Fruit fly (Drosophila melanogaster) whole organism, embryonic: ENCODE results near the gene GstD11.
A peak's percentile ranks its signal among the peaks of the same experiment; 100 is the strongest.

Experiments
- Aef1 ChIP-seq: fragments of 200-800 bp; sonication (Bioruptor generic); IDR thresholded peaks from 3 replicates; pipeline ENCODE4 v1.3.6; 2022; ENCODE audit warnings: missing biosample characterization, missing genetic modification characterization
- CG10274 ChIP-seq: fragments of 200-800 bp; sonication (Bioruptor generic); optimal IDR thresholded peaks from 3 replicates; lab custom pipeline; 2017; ENCODE audit warnings: missing biosample characterization, mild to moderate bottlenecking, missing genetic modification characterization
- CG11504 ChIP-seq: fragments of 200-800 bp; sonication (Bioruptor generic); optimal IDR thresholded peaks from 3 replicates; lab custom pipeline; 2019; ENCODE audit warnings: missing biosample characterization, mild to moderate bottlenecking, missing genetic modification characterization, moderate library complexity
- CG12391 ChIP-seq: fragments of 200-800 bp; sonication (Bioruptor generic); optimal IDR thresholded peaks from 3 replicates; lab custom pipeline; 2018; ENCODE audit warnings: missing biosample characterization, mild to moderate bottlenecking, missing genetic modification characterization, moderate library complexity
- CG15011 ChIP-seq: fragments of 200-800 bp; sonication (Bioruptor generic); optimal IDR thresholded peaks from 3 replicates; lab custom pipeline; 2018; ENCODE audit warnings: missing biosample characterization, mild to moderate bottlenecking, missing genetic modification characterization
- CG17328 ChIP-seq: fragments of 200-800 bp; sonication (Bioruptor generic); IDR thresholded peaks from 2 replicates; pipeline ENCODE4 v1.3.6; 2022; ENCODE audit warnings: missing biosample characterization, missing genetic modification characterization
- CG17361 ChIP-seq: fragments of 200-800 bp; sonication (Bioruptor generic); IDR thresholded peaks from 3 replicates; pipeline ENCODE4 v1.3.6; 2022; ENCODE audit warnings: missing biosample characterization, missing genetic modification characterization
- CG17568 ChIP-seq: fragments of 200-800 bp; sonication (Bioruptor generic); optimal IDR thresholded peaks from 2 replicates; lab custom pipeline; 2018; ENCODE audit warnings: missing biosample characterization, mild to moderate bottlenecking, missing genetic modification characterization, moderate library complexity
- CG17612 ChIP-seq: fragments of 200-800 bp; sonication (Bioruptor generic); IDR thresholded peaks from 2 replicates; pipeline ENCODE4 v1.3.6; 2022; ENCODE audit warnings: missing biosample characterization, missing genetic modification characterization
- CG1832 ChIP-seq: fragments of 200-800 bp; sonication (Bioruptor generic); optimal IDR thresholded peaks from 2 replicates; lab custom pipeline; 2017; ENCODE audit warnings: missing biosample characterization, mild to moderate bottlenecking, missing genetic modification characterization, inconsistent platforms
- CG34224 ChIP-seq: fragments of 200-800 bp; sonication (Bioruptor generic); IDR thresholded peaks from 3 replicates; pipeline ENCODE4 v1.3.6; 2022; ENCODE audit warnings: missing biosample characterization, missing genetic modification characterization; ENCODE audit not compliant: partially characterized antibody
- CG4282 ChIP-seq: fragments of 200-800 bp; sonication (Bioruptor generic); optimal IDR thresholded peaks from 2 replicates; lab custom pipeline; 2016; ENCODE audit warnings: missing biosample characterization, missing genetic modification characterization
- CG4854 ChIP-seq: fragments of 200-800 bp; sonication (Bioruptor generic); optimal IDR thresholded peaks from 2 replicates; lab custom pipeline; 2016; ENCODE audit warnings: missing biosample characterization, missing genetic modification characterization, inconsistent platforms
- CG5245 ChIP-seq: fragments of 200-800 bp; sonication (Bioruptor generic); optimal IDR thresholded peaks from 3 replicates; lab custom pipeline; 2016; ENCODE audit warnings: missing biosample characterization, missing genetic modification characterization
- CG6854 ChIP-seq: fragments of 200-800 bp; sonication (Bioruptor generic); optimal IDR thresholded peaks from 3 replicates; lab custom pipeline; 2017; ENCODE audit warnings: missing biosample characterization, mild to moderate bottlenecking, missing genetic modification characterization
- CG8765 ChIP-seq: fragments of 200-800 bp; sonication (Bioruptor generic); IDR thresholded peaks from 2 replicates; pipeline ENCODE4 v1.3.6; 2022; ENCODE audit warnings: missing biosample characterization, missing genetic modification characterization
- CG8944 ChIP-seq: fragments of 200-800 bp; sonication (Bioruptor generic); optimal IDR thresholded peaks from 3 replicates; lab custom pipeline; 2016; ENCODE audit warnings: missing biosample characterization, missing genetic modification characterization
- CkIIα-i1 ChIP-seq: fragments of 200-800 bp; sonication (Bioruptor generic); IDR thresholded peaks from 2 replicates; pipeline ENCODE4 v1.3.6; 2022; ENCODE audit warnings: missing biosample characterization, missing genetic modification characterization
- Deaf1 ChIP-seq: fragments of 200-800 bp; optimal IDR thresholded peaks from 3 replicates; lab custom pipeline; 2019; ENCODE audit warnings: missing biosample characterization, mild to moderate bottlenecking, missing genetic modification characterization, moderate library complexity
- Dfd ChIP-seq, 2 experiments: fragments of >200 bp; optimal IDR thresholded peaks; 2 replicates each; lab custom pipeline; 2017; ENCODE audit warnings: missing biosample characterization in 2 of 2, missing genetic modification characterization in 2 of 2
- Elba2 ChIP-seq: fragments of 200-800 bp; sonication (Bioruptor generic); optimal IDR thresholded peaks from 3 replicates; lab custom pipeline; 2016; ENCODE audit warnings: missing biosample characterization, missing genetic modification characterization
- Fer3 ChIP-seq: fragments of 200-800 bp; sonication (Bioruptor generic); optimal IDR thresholded peaks from 2 replicates; lab custom pipeline; 2018; ENCODE audit warnings: missing biosample characterization, mild to moderate bottlenecking, missing genetic modification characterization, moderate library complexity
- HHEX ChIP-seq: fragments of 200-800 bp; sonication (Bioruptor generic); optimal IDR thresholded peaks from 3 replicates; lab custom pipeline; 2017; ENCODE audit warnings: missing biosample characterization, mild to moderate bottlenecking, missing genetic modification characterization, missing genetic modification reagents
- Hsf ChIP-seq: fragments of 200-800 bp; sonication (Bioruptor generic); optimal IDR thresholded peaks from 3 replicates; lab custom pipeline; 2016; ENCODE audit warnings: missing biosample characterization, missing genetic modification characterization
- Neu2 ChIP-seq: fragments of 200-800 bp; sonication (Bioruptor generic); optimal IDR thresholded peaks from 3 replicates; lab custom pipeline; 2016; ENCODE audit warnings: missing biosample characterization, missing genetic modification characterization, borderline replicate concordance
- Opbp ChIP-seq: fragments of 200-800 bp; sonication (Bioruptor generic); IDR thresholded peaks from 3 replicates; pipeline ENCODE4 v1.3.6; 2022; ENCODE audit warnings: missing biosample characterization, missing genetic modification characterization; ENCODE audit not compliant: partially characterized antibody
- Scr ChIP-seq: fragments of 200-800 bp; sonication (Bioruptor generic); IDR thresholded peaks from 2 replicates; pipeline ENCODE4 v1.3.6; 2022; ENCODE audit warnings: missing biosample characterization, missing genetic modification characterization; ENCODE audit not compliant: partially characterized antibody
- Six4 ChIP-seq: fragments of 200-800 bp; sonication (Bioruptor generic); optimal IDR thresholded peaks from 2 replicates; lab custom pipeline; 2016; ENCODE audit warnings: missing biosample characterization, missing genetic modification characterization
- Sry-β ChIP-seq: fragments of 200-800 bp; sonication (Bioruptor generic); optimal IDR thresholded peaks from 2 replicates; lab custom pipeline; 2018; ENCODE audit warnings: missing biosample characterization, mild to moderate bottlenecking, missing genetic modification characterization, moderate library complexity
- al ChIP-seq: fragments of 200-800 bp; sonication (Bioruptor generic); IDR thresholded peaks from 2 replicates; pipeline ENCODE4 v1.3.6; 2022; ENCODE audit warnings: missing biosample characterization, missing genetic modification characterization
- dati ChIP-seq: fragments of 200-800 bp; sonication (Bioruptor generic); IDR thresholded peaks from 2 replicates; pipeline ENCODE4 v1.3.6; 2022; ENCODE audit warnings: missing biosample characterization, missing genetic modification characterization
- disco-r ChIP-seq: fragments of 200-800 bp; sonication (Bioruptor generic); optimal IDR thresholded peaks from 2 replicates; lab custom pipeline; 2016; ENCODE audit warnings: missing biosample characterization, missing genetic modification characterization
- fd3F ChIP-seq: fragments of 200-800 bp; sonication (Bioruptor generic); optimal IDR thresholded peaks from 2 replicates; lab custom pipeline; 2018; ENCODE audit warnings: missing biosample characterization, mild to moderate bottlenecking, missing genetic modification characterization, moderate library complexity
- gro ChIP-seq: fragments of 200-800 bp; sonication (Bioruptor generic); optimal IDR thresholded peaks from 2 replicates; lab custom pipeline; 2016; ENCODE audit warnings: missing biosample characterization, missing genetic modification characterization
- gt ChIP-seq: fragments of 200-800 bp; sonication (Bioruptor generic); IDR thresholded peaks from 2 replicates; pipeline ENCODE4 v1.3.6; 2022; ENCODE audit warnings: missing biosample characterization, missing genetic modification characterization
- hb ChIP-seq: fragments of 200-800 bp; sonication (Bioruptor generic); IDR thresholded peaks from 3 replicates; pipeline ENCODE4 v1.3.6; 2022; ENCODE audit warnings: missing biosample characterization, missing genetic modification characterization; ENCODE audit not compliant: partially characterized antibody
- hbn ChIP-seq: fragments of 200-800 bp; sonication (Bioruptor generic); IDR thresholded peaks from 2 replicates; pipeline ENCODE4 v1.3.6; 2022; ENCODE audit warnings: missing biosample characterization, missing genetic modification characterization; ENCODE audit not compliant: partially characterized antibody
- ind ChIP-seq: fragments of 200-800 bp; sonication (Bioruptor generic); optimal IDR thresholded peaks from 3 replicates; lab custom pipeline; 2016; ENCODE audit warnings: missing biosample characterization, missing genetic modification characterization
- insv ChIP-seq, 2 experiments: fragments of 200-800 bp; sonication (Bioruptor generic); optimal IDR thresholded peaks; 3 replicates each; lab custom pipeline; 2016 to 2018; ENCODE audit warnings: missing biosample characterization in 2 of 2, missing genetic modification characterization in 2 of 2
- nau ChIP-seq: fragments of 200-800 bp; sonication (Bioruptor generic); optimal IDR thresholded peaks from 3 replicates; lab custom pipeline; 2017; ENCODE audit warnings: missing biosample characterization, mild to moderate bottlenecking, missing genetic modification characterization, missing genetic modification reagents
- nom ChIP-seq: fragments of 200-800 bp; sonication (Bioruptor generic); optimal IDR thresholded peaks from 2 replicates; lab custom pipeline; 2017; ENCODE audit warnings: missing biosample characterization, missing genetic modification characterization, mild to moderate bottlenecking, moderate library complexity, missing genetic modification reagents
- oc ChIP-seq: fragments of 200-800 bp; sonication (Bioruptor generic); optimal IDR thresholded peaks from 2 replicates; lab custom pipeline; 2018; ENCODE audit warnings: missing biosample characterization, mild to moderate bottlenecking, missing genetic modification characterization, moderate library complexity
- odd ChIP-seq: fragments of 200-800 bp; sonication (Bioruptor generic); optimal IDR thresholded peaks from 2 replicates; lab custom pipeline; 2017; ENCODE audit warnings: missing biosample characterization, mild to moderate bottlenecking, missing genetic modification characterization
- phol ChIP-seq: fragments of 200-800 bp; sonication (Bioruptor generic); optimal IDR thresholded peaks from 3 replicates; lab custom pipeline; 2018; ENCODE audit warnings: missing biosample characterization, mild to moderate bottlenecking, missing genetic modification characterization, moderate library complexity
- pum ChIP-seq: fragments of 200-800 bp; sonication (Bioruptor generic); optimal IDR thresholded peaks from 2 replicates; lab custom pipeline; 2016; ENCODE audit warnings: missing biosample characterization, missing genetic modification characterization
- run ChIP-seq: fragments of 200-800 bp; sonication (Bioruptor generic); optimal IDR thresholded peaks from 3 replicates; lab custom pipeline; 2018; ENCODE audit warnings: missing biosample characterization, mild to moderate bottlenecking, missing genetic modification characterization
- schlank ChIP-seq: fragments of 200-800 bp; sonication (Bioruptor generic); optimal IDR thresholded peaks from 2 replicates; lab custom pipeline; 2018; ENCODE audit warnings: missing biosample characterization, mild to moderate bottlenecking, missing genetic modification characterization
- sim ChIP-seq: fragments of 200-800 bp; sonication (Bioruptor generic); IDR thresholded peaks from 2 replicates; pipeline ENCODE4 v1.3.6; 2022; ENCODE audit warnings: missing biosample characterization, missing genetic modification characterization
- so ChIP-seq: fragments of 200-800 bp; sonication (Bioruptor generic); IDR thresholded peaks from 3 replicates; pipeline ENCODE4 v1.3.6; 2022; ENCODE audit warnings: missing biosample characterization, missing genetic modification characterization
- tio ChIP-seq: fragments of 200-800 bp; sonication (Bioruptor generic); optimal IDR thresholded peaks from 2 replicates; lab custom pipeline; 2017; ENCODE audit warnings: missing biosample characterization, missing genetic modification characterization, inconsistent platforms

Gene GstD11

DNA sequence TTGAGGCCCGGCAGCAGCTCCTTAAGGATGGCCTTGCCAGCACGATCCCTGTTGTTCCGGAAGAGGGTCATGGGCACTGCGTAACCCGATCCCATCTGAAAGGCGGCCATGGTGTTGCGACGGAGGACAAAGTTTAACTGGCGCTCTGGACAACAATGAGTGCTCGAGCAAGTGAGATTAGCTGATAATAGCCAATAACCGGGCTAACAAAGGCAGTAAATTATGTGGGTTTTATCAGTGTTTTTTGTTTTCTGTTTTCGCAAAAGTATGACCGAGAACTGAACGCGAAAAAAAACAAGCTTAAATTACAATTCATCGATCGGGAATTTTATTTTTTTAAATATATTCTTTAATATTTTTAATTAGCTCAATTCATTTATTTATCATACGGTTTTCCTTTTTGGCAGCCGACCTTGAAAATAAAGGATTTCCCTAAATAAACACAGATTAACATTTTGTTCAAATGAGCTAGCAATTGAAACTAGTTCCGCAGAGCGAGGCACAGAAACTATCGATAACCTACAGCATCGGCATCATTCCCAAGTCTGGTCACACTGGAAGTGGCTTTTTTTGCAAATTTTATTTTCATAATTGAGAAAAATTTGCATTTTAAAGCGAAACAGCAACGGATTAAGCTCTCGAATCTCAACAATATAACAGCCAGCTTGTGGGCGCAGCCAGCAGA is 30.3 kb downstream of the GstD11 start, which contains the start of the genes Dip-C and pps (continued):
- TF ChIP-seq HHEX (GFP tag; lab: Kevin White, UChicago) (no peak), Opbp (peak; percentile 70), CG6854 (GFP tag; lab: Kevin White, UChicago) (no peak), Hsf (GFP tag; lab: Kevin White, UChicago) (no peak), fd3F (GFP tag; lab: Kevin White, UChicago) (no peak), Deaf1 (tag; lab: Kevin White, UChicago) (no peak), insv (GFP tag; optimal IDR thresholded peaks at IDR 0.05; lab: Kevin White, UChicago) (peak in 1 of 2 experiments; percentile 22), ind (GFP tag; lab: Kevin White, UChicago) (no peak), CG10274 (GFP tag; lab: Kevin White, UChicago) (no peak), CG12391 (tag; lab: Kevin White, UChicago) (peak; percentile 52), hbn (GFP tag; lab: Robert Waterston, UW) (peak; percentile 73), CG8944 (no peak), nom (GFP tag; lab: Kevin White, UChicago) (peak; percentile 43), run (no peak), Aef1 (GFP tag; lab: Robert Waterston, UW) (no peak), Dfd (GFP tag; optimal IDR thresholded peaks at IDR 0.05; lab: Kevin White, UChicago) (no peak), pum (GFP tag; lab: Kevin White, UChicago) (no peak), oc (no peak), schlank (tag; lab: Kevin White, UChicago) (no peak), phol (tag; lab: Kevin White, UChicago) (peak; percentile 46), gt (GFP tag; lab: Robert Waterston, UW) (no peak), CG17568 (GFP tag; lab: Kevin White, UChicago) (no peak), tio (GFP tag; lab: Kevin White, UChicago) (no peak), CG8765 (GFP tag; lab: Robert Waterston, UW) (no peak), Sry-β (GFP tag; lab: Kevin White, UChicago) (no peak), CG15011 (GFP tag; lab: Kevin White, UChicago) (no peak), CG4282 (GFP tag; lab: Kevin White, UChicago) (no peak), al (no peak), CkIIα-i1 (no peak), sim (GFP tag; lab: Robert Waterston, UW) (no peak), CG17612 (GFP tag; lab: Robert Waterston, UW) (no peak), odd (GFP tag; lab: Kevin White, UChicago) (no peak), Elba2 (GFP tag; lab: Kevin White, UChicago) (no peak), CG34224 (GFP tag; lab: Robert Waterston, UW) (peak; percentile 70), Fer3 (no peak), CG4854 (GFP tag; lab: Kevin White, UChicago) (no peak), CG17361 (GFP tag; lab: Robert Waterston, UW) (no peak), CG11504 (tag; lab: Kevin White, UChicago) (no peak), gro (GFP tag; lab: Kevin White, UChicago) (no peak), CG1832 (GFP tag; lab: Kevin White, UChicago) (no peak), CG17328 (GFP tag; lab: Robert Waterston, UW) (no peak), hb (GFP tag; lab: Robert Waterston, UW) (peak; percentile 40; the same call in 1 of the 3 replicates), dati (GFP tag; lab: Robert Waterston, UW) (no peak), Scr (GFP tag; lab: Robert Waterston, UW) (peak; percentile 76), Six4 (GFP tag; lab: Kevin White, UChicago) (no peak), Neu2 (GFP tag; lab: Kevin White, UChicago) (no peak), CG5245 (GFP tag; lab: Kevin White, UChicago) (no peak), disco-r (no peak), so (GFP tag; lab: Robert Waterston, UW) (no peak), nau (GFP tag; lab: Kevin White, UChicago) (no peak)
